In genomic region chr3L:12267332-12267914, dm6 we compare ENCODE assay signal across 4 fruit fly cellular contexts.
TF ChIP-seq lines count a peak whose summit lies in the region.

CG32100 (plus strand) TSS chr3L:12267528.

- no peak for TF ChIP-seq CTCF in whole organism, embryonic (GFP tag; optimal IDR thresholded peaks at IDR 0.05; lab: Kevin White, UChicago)

TF ChIP-seq in whole organism, embryonic, 481 proteins besides CTCF, POLR2A, EP300 and RAD21 (continues in another document):
- TF ChIP-seq gro (GFP tag; optimal IDR thresholded peaks at IDR 0.05; lab: Kevin White, UChicago) (no peak), E2f2 (GFP tag; IDR thresholded peaks at IDR 0.05; lab: Robert Waterston, UW) (peak; percentile 95), CG12104 (GFP tag; optimal IDR thresholded peaks at IDR 0.05; lab: Kevin White, UChicago) (no peak), ham (GFP tag; IDR thresholded peaks at IDR 0.05; lab: Robert Waterston, UW) (no peak), CG31224 (GFP tag; IDR thresholded peaks at IDR 0.05; lab: Robert Waterston, UW) (no peak), CG2202 (tag; optimal IDR thresholded peaks at IDR 0.05; lab: Kevin White, UChicago) (no peak), eyg (GFP tag; optimal IDR thresholded peaks at IDR 0.05; lab: Kevin White, UChicago) (no peak), usp (GFP tag; optimal IDR thresholded peaks at IDR 0.05; lab: Kevin White, UChicago) (no peak), Lhr (GFP tag; optimal IDR thresholded peaks at IDR 0.05; lab: Kevin White, UChicago) (no peak), ems (GFP tag; optimal IDR thresholded peaks at IDR 0.05; lab: Kevin White, UChicago) (no peak), Atf-2 (GFP tag; optimal IDR thresholded peaks at IDR 0.05; lab: Kevin White, UChicago) (no peak), slbo (GFP tag; IDR thresholded peaks at IDR 0.05; lab: Robert Waterston, UW) (no peak), crp (GFP tag; optimal IDR thresholded peaks at IDR 0.05; lab: Kevin White, UChicago) (peak; percentile 47 to 91), ken (GFP tag; IDR thresholded peaks at IDR 0.05; lab: Robert Waterston, UW) (no peak), nerfin-1 (tag; optimal IDR thresholded peaks at IDR 0.05; lab: Kevin White, UChicago) (peak; percentile 84), CG11723 (GFP tag; optimal IDR thresholded peaks at IDR 0.05; lab: Kevin White, UChicago) (no peak), slou (GFP tag; optimal IDR thresholded peaks at IDR 0.05; lab: Kevin White, UChicago) (no peak), Trl (optimal IDR thresholded peaks at IDR 0.05; lab: Kevin White, UChicago) (no peak), Trl (GFP tag; optimal IDR thresholded peaks at IDR 0.05; lab: Kevin White, UChicago) (no peak), pzg (GFP tag; optimal IDR thresholded peaks at IDR 0.05; lab: Kevin White, UChicago) (peak; percentile 60), CG17385 (GFP tag; optimal IDR thresholded peaks at IDR 0.05; lab: Kevin White, UChicago) (no peak), CG17612 (GFP tag; IDR thresholded peaks at IDR 0.05; lab: Robert Waterston, UW) (no peak), prd (optimal IDR thresholded peaks at IDR 0.05; lab: Kevin White, UChicago) (no peak), prd (GFP tag; IDR thresholded peaks at IDR 0.05; lab: Robert Waterston, UW) (no peak), tap (tag; optimal IDR thresholded peaks at IDR 0.05; lab: Kevin White, UChicago) (no peak)

TF ChIP-seq in whole organism, prepupa, 60 proteins besides CTCF, POLR2A, EP300 and RAD21:
- TF ChIP-seq svp (GFP tag; lab: Kevin White, UChicago): peak; percentile 75
- no peak for TF ChIP-seq Met (GFP tag; optimal IDR thresholded peaks at IDR 0.05; lab: Kevin White, UChicago)
- no peak for TF ChIP-seq CG8632 (GFP tag; optimal IDR thresholded peaks at IDR 0.05; lab: Kevin White, UChicago)
- no peak for TF ChIP-seq Sox14 (GFP tag; optimal IDR thresholded peaks at IDR 0.05; lab: Kevin White, UChicago)
- TF ChIP-seq vri (GFP tag; optimal IDR thresholded peaks at IDR 0.05; lab: Kevin White, UChicago): no peak

TF ChIP-seq in whole organism, pupa, 21 proteins besides CTCF, POLR2A, EP300 and RAD21:
- no peak for TF ChIP-seq Ets98B (GFP tag; IDR thresholded peaks at IDR 0.05; lab: Robert Waterston, UW)
- no peak for TF ChIP-seq CG13204 (GFP tag; optimal IDR thresholded peaks at IDR 0.05; lab: Kevin White, UChicago)
- peak; percentile 92 for TF ChIP-seq EcR (GFP tag; optimal IDR thresholded peaks at IDR 0.05; lab: Kevin White, UChicago)
- TF ChIP-seq CG9948 (tag; optimal IDR thresholded peaks at IDR 0.05; lab: Kevin White, UChicago): no peak

TF ChIP-seq in whole organism, wandering third instar larva, 38 proteins besides CTCF, POLR2A, EP300 and RAD21:
- peak; percentile 26 for TF ChIP-seq Hr83 (GFP tag; optimal IDR thresholded peaks at IDR 0.05; lab: Kevin White, UChicago; ENCODE audit: poor library complexity, severe bottlenecking)
- no peak for TF ChIP-seq tai (GFP tag; optimal IDR thresholded peaks at IDR 0.05; lab: Kevin White, UChicago)
